Worm (Caenorhabditis elegans): Measurements from ENCODE around the gene flp-10.

DNA sequence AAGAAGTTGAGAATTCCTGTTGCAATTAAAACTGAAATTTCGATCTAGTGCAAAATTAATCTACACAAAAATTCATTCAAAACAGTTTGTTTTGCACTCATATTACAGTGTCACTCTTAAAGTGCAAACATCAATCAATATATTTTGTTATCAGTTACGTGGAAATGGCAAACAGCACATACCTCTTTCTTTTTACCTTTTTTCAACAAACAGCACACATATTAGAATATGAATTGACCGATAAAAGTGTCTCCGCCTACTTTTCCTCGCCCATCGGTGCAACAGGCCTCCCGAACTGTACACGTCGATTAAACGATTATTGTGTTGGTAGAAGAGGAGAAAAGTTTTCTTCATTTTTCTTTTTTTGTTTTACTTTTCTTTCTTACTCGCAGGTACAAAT, 27.5 kb upstream of the flp-10 start:
- TF ChIP-seq ZK546.5 (tag; optimal IDR thresholded peaks at IDR 0.05): no peak
- no peak for TF ChIP-seq nhr-237 (tag; optimal IDR thresholded peaks at IDR 0.05)
- TF ChIP-seq aly-2 (tag; optimal IDR thresholded peaks at IDR 0.05): no peak
- no peak for TF ChIP-seq mep-1 (tag; optimal IDR thresholded peaks at IDR 0.05)
- no peak for TF ChIP-seq pha-4 (GFP tag; IDR thresholded peaks at IDR 0.05)
- TF ChIP-seq pha-4 (tag; optimal IDR thresholded peaks at IDR 0.05): no peak
- TF ChIP-seq snpc-4 (tag; optimal IDR thresholded peaks at IDR 0.05): no peak
- TF ChIP-seq attf-4 (tag; optimal IDR thresholded peaks at IDR 0.05): no peak
- TF ChIP-seq F49E8.2 (tag; optimal IDR thresholded peaks at IDR 0.05; ENCODE audit: borderline replicate concordance): no peak
- TF ChIP-seq nhr-76 (tag; optimal IDR thresholded peaks at IDR 0.05): no peak
- no peak for TF ChIP-seq egl-27 (tag; optimal IDR thresholded peaks at IDR 0.05)
- TF ChIP-seq ztf-11 (tag; optimal IDR thresholded peaks at IDR 0.05): no peak
